Fruit fly (Drosophila melanogaster) whole organism, wandering third instar larva: ENCODE data around the gene CG33116.

Experiments
- Abd-B ChIP-seq: fragments of >200 bp; optimal IDR thresholded peaks from 2 replicates; lab custom pipeline; 2017; ENCODE audit warnings: missing biosample characterization, missing genetic modification characterization
- CG32264 ChIP-seq: fragments of 200-800 bp; sonication (Bioruptor generic); optimal IDR thresholded peaks from 2 replicates; lab custom pipeline; 2016; ENCODE audit warnings: missing biosample characterization, missing genetic modification characterization
- CG9705 ChIP-seq: fragments of 200-800 bp; sonication (Bioruptor generic); optimal IDR thresholded peaks from 2 replicates; lab custom pipeline; 2018; ENCODE audit warnings: missing biosample characterization, mild to moderate bottlenecking, missing genetic modification characterization
- CrebA ChIP-seq: fragments of 200-800 bp; sonication (Bioruptor generic); optimal IDR thresholded peaks from 2 replicates; lab custom pipeline; 2016; ENCODE audit warnings: missing biosample characterization, mild to moderate bottlenecking, missing genetic modification characterization, borderline replicate concordance
- Dfd ChIP-seq: fragments of >200 bp; optimal IDR thresholded peaks from 2 replicates; lab custom pipeline; 2017; ENCODE audit warnings: missing biosample characterization, missing genetic modification characterization
- Dif ChIP-seq: fragments of 200-275, 200-300 bp; sonication (Bioruptor generic); optimal IDR thresholded peaks from 2 replicates; lab custom pipeline; 2018; ENCODE audit warnings: missing biosample characterization, missing genetic modification characterization; ENCODE audit not compliant: partially characterized antibody
- GATAd ChIP-seq: sonication (Bioruptor generic); optimal IDR thresholded peaks from 2 replicates; lab custom pipeline; 2016; ENCODE audit warnings: missing biosample characterization, missing genetic modification characterization
- HLH106 ChIP-seq: fragments of 200-800 bp; optimal IDR thresholded peaks from 3 replicates; lab custom pipeline; 2019; ENCODE audit warnings: missing biosample characterization, mild to moderate bottlenecking, missing genetic modification characterization, moderate library complexity
- Hnf4 ChIP-seq: fragments of 200-800 bp; sonication (Bioruptor generic); optimal IDR thresholded peaks from 2 replicates; lab custom pipeline; 2016; ENCODE audit warnings: missing biosample characterization, mild to moderate bottlenecking, missing genetic modification characterization
- Hr78 ChIP-seq: fragments of >200 bp; optimal IDR thresholded peaks from 2 replicates; lab custom pipeline; 2017; ENCODE audit warnings: missing biosample characterization, missing genetic modification characterization
- Jra ChIP-seq: sonication (Bioruptor generic); optimal IDR thresholded peaks from 2 replicates; lab custom pipeline; 2016; ENCODE audit warnings: missing biosample characterization, missing genetic modification characterization
- Mio ChIP-seq: sonication (Bioruptor generic); optimal IDR thresholded peaks from 2 replicates; lab custom pipeline; 2016; ENCODE audit warnings: missing biosample characterization, missing genetic modification characterization
- Myc ChIP-seq: fragments of >200 bp; optimal IDR thresholded peaks from 2 replicates; lab custom pipeline; 2017
- N ChIP-seq: fragments of >200 bp; optimal IDR thresholded peaks from 2 replicates; lab custom pipeline; 2018; ENCODE audit warnings: missing biosample characterization, missing external identifiers, missing genetic modification characterization
- OdsH ChIP-seq: fragments of 200-800 bp; sonication (Bioruptor generic); optimal IDR thresholded peaks from 2 replicates; lab custom pipeline; 2016; ENCODE audit warnings: missing biosample characterization, mild to moderate bottlenecking, missing genetic modification characterization
- Rel ChIP-seq, 2 experiments: fragments of 200-800 bp; sonication (Bioruptor generic) in 1 of 2; optimal IDR thresholded peaks; 2 replicates in 1 of 2; 3 replicates in 1 of 2; lab custom pipeline; 2016 to 2019; ENCODE audit warnings: mild to moderate bottlenecking in 2 of 2, missing biosample characterization in 2 of 2, missing genetic modification characterization in 2 of 2, moderate library complexity in 1 of 2
- Sp1 ChIP-seq: fragments of 200-800 bp; sonication (Bioruptor generic); optimal IDR thresholded peaks from 3 replicates; lab custom pipeline; 2019; ENCODE audit warnings: missing biosample characterization, mild to moderate bottlenecking, missing genetic modification characterization, moderate library complexity
- Vsx2 ChIP-seq: fragments of 200-300, 225-300 bp; sonication (Bioruptor generic); optimal IDR thresholded peaks from 2 replicates; lab custom pipeline; 2018; ENCODE audit warnings: missing biosample characterization, missing genetic modification characterization; ENCODE audit not compliant: partially characterized antibody
- br ChIP-seq: fragments of 200-800 bp; sonication (Bioruptor generic); optimal IDR thresholded peaks from 2 replicates; lab custom pipeline; 2016; ENCODE audit warnings: missing biosample characterization, missing genetic modification characterization
- brk ChIP-seq: fragments of 200-800 bp; sonication (Bioruptor generic); optimal IDR thresholded peaks from 2 replicates; lab custom pipeline; 2016; ENCODE audit warnings: missing biosample characterization, mild to moderate bottlenecking, missing genetic modification characterization
- dl ChIP-seq, 2 experiments: fragments of 175-275, 200-275 bp in 1 of 2; fragments of 200-275 bp in 1 of 2; sonication (Bioruptor generic); optimal IDR thresholded peaks; lab custom pipeline; 2018; ENCODE audit warnings: mild to moderate bottlenecking in 2 of 2, missing biosample characterization in 2 of 2, missing genetic modification characterization in 2 of 2, moderate library complexity in 2 of 2; ENCODE audit not compliant: partially characterized antibody in 2 of 2, insufficient read depth in 1 of 2
- dmrt93B ChIP-seq: fragments of 200-800 bp; sonication (Bioruptor generic); optimal IDR thresholded peaks from 2 replicates; lab custom pipeline; 2018; ENCODE audit warnings: missing biosample characterization, mild to moderate bottlenecking, missing genetic modification characterization
- ey ChIP-seq: fragments of 200-800 bp; sonication (Bioruptor generic); optimal IDR thresholded peaks from 2 replicates; lab custom pipeline; 2016; ENCODE audit warnings: missing biosample characterization, missing genetic modification characterization
- foxo ChIP-seq, 2 experiments: fragments of 200-800 bp; sonication (Bioruptor generic); optimal IDR thresholded peaks; 2 replicates in 1 of 2; 3 replicates in 1 of 2; lab custom pipeline; 2016 to 2017; ENCODE audit warnings: missing biosample characterization in 2 of 2, missing genetic modification characterization in 2 of 2
- fru ChIP-seq: fragments of 200-800 bp; sonication (Bioruptor generic); optimal IDR thresholded peaks from 3 replicates; lab custom pipeline; 2016; ENCODE audit warnings: missing biosample characterization, mild to moderate bottlenecking, missing genetic modification characterization
- h ChIP-seq: fragments of 200-800 bp; sonication (Bioruptor generic); optimal IDR thresholded peaks from 3 replicates; lab custom pipeline; 2016; ENCODE audit warnings: missing biosample characterization, mild to moderate bottlenecking, missing genetic modification characterization
- jim ChIP-seq: fragments of 175-275, 200-325 bp; sonication (Bioruptor generic); optimal IDR thresholded peaks from 2 replicates; lab custom pipeline; 2016; ENCODE audit warnings: missing biosample characterization, mild to moderate bottlenecking, missing genetic modification characterization
- lola ChIP-seq: fragments of >200 bp; optimal IDR thresholded peaks from 2 replicates; lab custom pipeline; 2017; ENCODE audit warnings: missing biosample characterization, missing genetic modification characterization
- pan ChIP-seq: fragments of >200 bp; optimal IDR thresholded peaks from 2 replicates; lab custom pipeline; 2017
- psq ChIP-seq: fragments of 200-800 bp; sonication (Bioruptor generic); optimal IDR thresholded peaks from 3 replicates; lab custom pipeline; 2017; ENCODE audit warnings: missing biosample characterization, mild to moderate bottlenecking, missing genetic modification characterization, moderate library complexity
- rgr ChIP-seq: fragments of 200-800 bp; sonication (Bioruptor generic); optimal IDR thresholded peaks from 3 replicates; lab custom pipeline; 2016; ENCODE audit warnings: missing biosample characterization, mild to moderate bottlenecking, missing genetic modification characterization
- sage ChIP-seq: fragments of 200-800 bp; sonication (Bioruptor generic); optimal IDR thresholded peaks from 2 replicates; lab custom pipeline; 2016; ENCODE audit warnings: missing biosample characterization, mild to moderate bottlenecking, missing genetic modification characterization
- sv ChIP-seq: fragments of 200-800 bp; sonication (Bioruptor generic); optimal IDR thresholded peaks from 3 replicates; lab custom pipeline; 2016; ENCODE audit warnings: missing biosample characterization, missing genetic modification characterization
- tai ChIP-seq: sonication (Bioruptor generic); optimal IDR thresholded peaks from 2 replicates; lab custom pipeline; 2016; ENCODE audit warnings: missing biosample characterization, missing genetic modification characterization
- woc ChIP-seq: sonication (Bioruptor generic); optimal IDR thresholded peaks from 2 replicates; lab custom pipeline; 2016; ENCODE audit warnings: missing biosample characterization, mild to moderate bottlenecking, missing genetic modification characterization

CG33116 gene

DNA sequence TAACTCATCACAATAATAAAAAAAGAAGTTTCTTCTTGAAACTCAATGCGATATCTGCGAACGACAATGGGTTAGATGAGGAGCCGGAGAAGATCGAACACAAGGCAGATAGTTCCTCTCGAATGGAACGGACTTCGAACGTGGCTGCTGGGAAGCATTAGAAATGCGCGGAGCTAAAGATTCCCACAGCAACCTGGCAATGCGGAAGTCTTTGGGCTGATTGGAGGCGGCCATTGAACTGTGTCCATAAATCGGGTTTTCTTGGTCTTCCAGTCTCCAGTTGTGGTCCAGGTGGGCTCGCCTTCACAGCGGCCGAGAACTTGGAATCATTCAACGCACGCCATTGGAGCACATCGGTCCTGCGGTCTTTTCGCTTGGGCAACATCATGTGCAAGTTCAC is 7.0 kb downstream of the CG33116 start, which contains the start of gene CG13081:
TSS of gene CG13081 (plus strand) at position 301 of the 400 bp plus-strand sequence.
- TF ChIP-seq br (GFP tag; lab: Kevin White, UChicago) (no peak), fru (GFP tag; lab: Kevin White, UChicago) (no peak), Abd-B (no peak), Mio (GFP tag; lab: Kevin White, UChicago) (no peak), brk (GFP tag; lab: Kevin White, UChicago) (no peak), Hr78 (GFP tag; lab: Kevin White, UChicago) (no peak), lola (GFP tag; lab: Kevin White, UChicago) (no peak), GATAd (no peak), Dfd (GFP tag; lab: Kevin White, UChicago) (no peak), Hnf4 (no peak), rgr (GFP tag; lab: Kevin White, UChicago) (no peak), woc (GFP tag; lab: Kevin White, UChicago) (no peak), pan (no peak), CG9705 (GFP tag; lab: Kevin White, UChicago) (no peak), Jra (no peak), ey (GFP tag; lab: Kevin White, UChicago) (no peak), dl (GFP tag; optimal IDR thresholded peaks at IDR 0.05; lab: Kevin White, UChicago; ENCODE audit: insufficient read depth in 1 of 2, partially characterized antibody in 2 of 2) (no peak), N (GFP tag; lab: Kevin White, UChicago) (no peak), Rel (GFP tag; optimal IDR thresholded peaks at IDR 0.05; lab: Kevin White, UChicago) (no peak), Rel (tag; optimal IDR thresholded peaks at IDR 0.05; lab: Kevin White, UChicago) (no peak)
- TF ChIP-seq, all 38 proteins: peak for 0

DNA sequence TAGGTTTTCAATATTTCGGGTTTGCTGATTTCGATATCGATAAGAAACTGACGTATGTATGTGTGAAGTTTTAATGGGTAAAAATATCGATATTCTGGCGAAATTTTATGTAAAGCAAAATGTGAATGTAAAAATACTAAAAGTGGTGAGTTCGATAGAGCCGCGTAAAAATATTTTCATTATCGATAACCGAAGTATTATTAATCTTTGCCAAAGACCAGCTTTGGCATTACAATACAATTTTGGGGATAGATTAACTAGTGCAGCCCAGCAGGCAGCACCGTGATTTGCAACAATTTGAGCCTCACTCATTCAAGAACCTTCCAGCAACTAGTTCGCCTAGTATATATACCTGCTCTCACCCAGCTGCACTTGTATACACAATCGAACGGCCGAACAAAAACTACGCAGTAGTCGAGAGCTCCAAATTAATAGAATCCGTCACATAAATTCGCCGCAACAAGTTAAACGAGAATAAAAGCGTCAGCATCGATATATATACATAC is 9.0 kb downstream of the CG33116 start:
- TF ChIP-seq Dif (GFP tag; lab: Kevin White, UChicago) (peak; percentile 14), N (GFP tag; lab: Kevin White, UChicago) (no peak), Sp1 (GFP tag; lab: Kevin White, UChicago) (peak; percentile 8), brk (GFP tag; lab: Kevin White, UChicago) (peak; percentile 61)

DNA sequence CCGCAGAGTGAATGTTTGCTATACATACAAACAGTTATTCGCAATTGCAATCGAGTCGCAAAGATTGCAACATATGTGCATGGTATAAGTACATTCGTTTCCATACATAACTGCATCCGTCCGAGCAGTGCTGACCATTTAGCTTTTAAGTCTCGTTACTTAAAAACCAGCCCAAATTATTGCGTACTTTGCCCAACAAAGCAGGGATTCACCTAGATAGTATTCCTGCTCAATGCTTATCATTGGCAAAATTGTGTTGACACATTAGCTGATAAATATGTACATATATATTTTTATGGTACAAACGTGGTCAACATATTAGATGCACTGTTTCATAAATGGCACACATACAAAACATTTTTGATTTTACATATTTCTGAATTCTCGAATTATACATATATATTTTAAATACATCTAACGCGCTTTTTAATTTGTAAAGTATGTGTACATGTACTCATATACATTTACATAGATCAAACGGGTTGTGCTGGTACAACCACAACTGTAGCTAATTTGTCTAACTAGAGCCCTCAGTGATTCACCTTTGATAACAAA is 9.8 kb downstream of the CG33116 start:
- TF ChIP-seq brk (GFP tag; lab: Kevin White, UChicago) = peak; percentile 57
- no peak for TF ChIP-seq foxo (GFP tag; optimal IDR thresholded peaks at IDR 0.05; lab: Kevin White, UChicago)
- no peak for TF ChIP-seq tai
- peak; percentile 16 for TF ChIP-seq Myc (lab: Kevin White, UChicago)
- TF ChIP-seq Hnf4 = peak; percentile 14
- peak; percentile 19 for TF ChIP-seq h (GFP tag; lab: Kevin White, UChicago)
- TF ChIP-seq Mio (GFP tag; lab: Kevin White, UChicago) = no peak
- no peak for TF ChIP-seq Rel (GFP tag; optimal IDR thresholded peaks at IDR 0.05; lab: Kevin White, UChicago)
- TF ChIP-seq Rel (tag; optimal IDR thresholded peaks at IDR 0.05; lab: Kevin White, UChicago) = peak; percentile 96

DNA sequence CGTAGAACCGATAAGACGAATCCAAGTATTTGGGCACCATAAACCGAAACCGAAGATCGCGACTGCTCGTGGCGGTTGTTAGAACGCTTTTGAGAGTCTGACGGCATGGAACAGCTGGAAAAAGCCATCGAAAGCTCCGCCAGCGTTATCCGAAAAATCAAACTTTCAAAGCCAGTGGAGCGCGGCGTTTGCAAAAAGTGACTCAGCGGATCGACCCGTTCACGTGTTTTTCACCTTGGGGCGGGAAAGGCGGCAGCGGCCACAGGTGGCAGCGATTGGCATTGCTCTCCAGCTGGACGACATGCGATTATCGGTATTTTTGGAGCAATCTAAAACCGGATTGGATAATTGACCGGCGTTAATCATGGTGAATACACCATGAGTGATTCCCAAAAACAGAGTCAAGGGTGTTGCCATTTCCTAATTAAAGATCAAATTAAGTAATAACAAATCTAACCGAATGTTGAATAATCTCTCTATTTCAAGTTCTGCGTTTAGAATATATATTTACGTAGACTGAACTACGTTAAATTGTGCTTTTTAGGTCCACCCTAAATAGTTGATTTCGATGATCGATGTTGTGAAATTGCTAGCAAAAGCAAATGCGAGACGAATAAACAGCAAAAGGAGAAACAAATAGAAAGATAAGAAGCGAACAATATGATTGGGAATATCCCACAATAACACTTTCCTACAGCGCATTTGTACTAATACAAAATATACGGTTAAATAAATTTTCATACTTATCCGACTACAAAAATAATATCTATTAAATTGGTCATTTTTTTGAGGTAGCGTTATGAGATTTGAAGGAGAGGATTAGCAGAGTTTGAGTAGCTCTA is 13.8 kb downstream of the CG33116 start, which contains the start of gene CG10337:
TSS of gene CG10337 (minus strand) at position 91 of the 842 bp plus-strand sequence.
- TF ChIP-seq Myc (lab: Kevin White, UChicago) = no peak
- no peak for TF ChIP-seq Vsx2 (GFP tag; lab: Kevin White, UChicago)
- peak; percentile 51 for TF ChIP-seq fru (GFP tag; lab: Kevin White, UChicago)
- no peak for TF ChIP-seq GATAd
- TF ChIP-seq sage (GFP tag; lab: Kevin White, UChicago) = no peak
- no peak for TF ChIP-seq Dif (GFP tag; lab: Kevin White, UChicago)
- TF ChIP-seq pan = no peak
- TF ChIP-seq HLH106 (tag; lab: Kevin White, UChicago) = peak; percentile 23
- TF ChIP-seq Mio (GFP tag; lab: Kevin White, UChicago) = no peak
- TF ChIP-seq sv = peak; percentile 43
- peak; percentile 6 for TF ChIP-seq CG32264
- no peak for TF ChIP-seq lola (GFP tag; lab: Kevin White, UChicago)
- TF ChIP-seq tai = peak; percentile 34
- peak in 1 of 2 experiments; percentile 59 for TF ChIP-seq foxo (GFP tag; optimal IDR thresholded peaks at IDR 0.05; lab: Kevin White, UChicago)
- peak in 1 of 2 experiments; percentile 7 for TF ChIP-seq dl (GFP tag; optimal IDR thresholded peaks at IDR 0.05; lab: Kevin White, UChicago; ENCODE audit: insufficient read depth in 1 of 2, partially characterized antibody in 2 of 2)
- TF ChIP-seq Rel (GFP tag; optimal IDR thresholded peaks at IDR 0.05; lab: Kevin White, UChicago) = no peak
- peak; percentile 70 for TF ChIP-seq Rel (tag; optimal IDR thresholded peaks at IDR 0.05; lab: Kevin White, UChicago)
- TF ChIP-seq Sp1 (GFP tag; lab: Kevin White, UChicago) = peak; percentile 51
- peak; percentile 60 for TF ChIP-seq Jra
- peak; percentile 10 for TF ChIP-seq OdsH
- no peak for TF ChIP-seq jim (GFP tag; lab: Kevin White, UChicago)
- TF ChIP-seq Dfd (GFP tag; lab: Kevin White, UChicago) = no peak
- TF ChIP-seq psq (GFP tag; lab: Kevin White, UChicago) = peak; percentile 86
- TF ChIP-seq woc (GFP tag; lab: Kevin White, UChicago) = peak; percentile 14
- TF ChIP-seq Hr78 (GFP tag; lab: Kevin White, UChicago) = no peak
- TF ChIP-seq rgr (GFP tag; lab: Kevin White, UChicago) = peak; percentile 38
- peak; percentile 45 for TF ChIP-seq h (GFP tag; lab: Kevin White, UChicago)
- peak; percentile 35 for TF ChIP-seq ey (GFP tag; lab: Kevin White, UChicago)
- no peak for TF ChIP-seq N (GFP tag; lab: Kevin White, UChicago)
- peak; percentile 4 for TF ChIP-seq CG9705 (GFP tag; lab: Kevin White, UChicago)
- TF ChIP-seq dmrt93B (GFP tag; lab: Kevin White, UChicago) = no peak
- TF ChIP-seq Hnf4 = no peak
- no peak for TF ChIP-seq brk (GFP tag; lab: Kevin White, UChicago)
- no peak for TF ChIP-seq CrebA
- TF ChIP-seq br (GFP tag; lab: Kevin White, UChicago) = peak; percentile 47
